Fruit fly (Drosophila melanogaster) whole organism, adult: ENCODE measurements around the gene CG8560.

Source experiments
- Crg-1 ChIP-seq: fragments of 200-800 bp; sonication (Bioruptor generic); optimal IDR thresholded peaks from 2 replicates; lab custom pipeline; 2016; ENCODE audit warnings: missing biosample characterization, missing genetic modification characterization
- kay ChIP-seq: fragments of 200-800 bp; sonication (Bioruptor generic); peaks from one replicate; lab custom pipeline; 2016; ENCODE audit warnings: missing biosample characterization, missing genetic modification characterization, borderline replicate concordance

- TF ChIP-seq Crg-1 (no peak), kay (no peak)
Measured at dm6 chr3L:7390004-7390403, 14.0 kb downstream of the CG8560 start.
